Worm (Caenorhabditis elegans) whole organism, L4 larva: ENCODE results near the gene ttr-17.

Experiments
- F26F4.8 ChIP-seq: fragments of 200-800 bp; sonication (Bioruptor generic); conservative IDR thresholded peaks from 2 replicates; pipeline ENCODE4 v1.3.6; 2022; ENCODE audit warnings: missing genetic modification characterization, missing compliant biosample characterization
- Y5F2A.4 ChIP-seq: fragments of 200-800 bp; sonication (Bioruptor generic); optimal IDR thresholded peaks from 2 replicates; lab custom pipeline; 2018; ENCODE audit warnings: mild to moderate bottlenecking, missing genetic modification characterization, missing compliant biosample characterization
- aly-2 ChIP-seq: sonication (generic microtip); optimal IDR thresholded peaks from 2 replicates; lab custom pipeline; 2018; ENCODE audit warnings: missing biosample characterization, missing genetic modification characterization
- ces-1 ChIP-seq: fragments of 150-350 bp; sonication (generic microtip); optimal IDR thresholded peaks from 4 replicates; lab custom pipeline; 2014; ENCODE audit warnings: missing biosample characterization, missing genetic modification reagents, missing genetic modification characterization
- dpl-1 ChIP-seq: fragments of 150-350 bp; optimal IDR thresholded peaks from 2 replicates; lab custom pipeline; 2014; ENCODE audit warnings: missing biosample characterization, missing genetic modification reagents, missing genetic modification characterization
- mdl-1 ChIP-seq, 2 experiments: fragments of 150-350 bp in 1 of 2; sonication (generic microtip) in 1 of 2; optimal IDR thresholded peaks; 2 replicates each; lab custom pipeline; 2014 to 2017; ENCODE audit warnings: missing biosample characterization in 2 of 2, missing genetic modification characterization in 2 of 2
- nhr-10 ChIP-seq: fragments of 150-350 bp; optimal IDR thresholded peaks from 2 replicates; lab custom pipeline; 2014; ENCODE audit warnings: missing biosample characterization, missing genetic modification characterization
- pha-4 ChIP-seq, 2 experiments: fragments of 150-350 bp in 1 of 2; fragments of 200-800 bp in 1 of 2; sonication (Bioruptor generic) in 1 of 2; IDR thresholded peaks in 1 of 2; optimal IDR thresholded peaks in 1 of 2; 2 replicates each; pipeline versions ENCODE4 v1.3.6 to Lab custom; 2014 to 2022; ENCODE audit warnings: missing genetic modification characterization in 2 of 2, missing genetic modification reagents in 2 of 2, missing biosample characterization in 1 of 2, missing compliant biosample characterization in 1 of 2
- skn-1 ChIP-seq: fragments of 150-350 bp; optimal IDR thresholded peaks from 2 replicates; lab custom pipeline; 2014; ENCODE audit warnings: missing biosample characterization, missing genetic modification characterization
- unc-62 ChIP-seq, 3 experiments: fragments of 150-350 bp in 1 of 3; sonication (generic microtip); optimal IDR thresholded peaks in 2 of 3; peaks in 1 of 3; 1 replicate in 1 of 3; 2 replicates in 2 of 3; lab custom pipeline; 2014 to 2017; ENCODE audit warnings: missing biosample characterization in 3 of 3, missing genetic modification characterization in 3 of 3, missing genetic modification reagents in 3 of 3, missing genotype in 1 of 3
- zag-1 ChIP-seq: fragments of 150-350 bp; optimal IDR thresholded peaks from 2 replicates; lab custom pipeline; 2014; ENCODE audit warnings: missing biosample characterization, missing genetic modification characterization

ce11 chrIV:11038665-11039064, 28.2 kb downstream of the ttr-17 start:
- TF ChIP-seq unc-62 (GFP tag; optimal IDR thresholded peaks at IDR 0.05 in 1 of 2; lab: Kevin White, UChicago): no peak
- TF ChIP-seq unc-62 (tag; optimal IDR thresholded peaks at IDR 0.05; lab: Kevin White, UChicago): no peak
- no peak for TF ChIP-seq pha-4 (GFP tag; IDR thresholded peaks at IDR 0.05; lab: Robert Waterston, UW)
- no peak for TF ChIP-seq pha-4 (tag; optimal IDR thresholded peaks at IDR 0.05; lab: Kevin White, UChicago)
- TF ChIP-seq dpl-1 (GFP tag; lab: Kevin White, UChicago): no peak
- no peak for TF ChIP-seq F26F4.8 (GFP tag; lab: Robert Waterston, UW)
- no peak for TF ChIP-seq aly-2
- no peak for TF ChIP-seq ces-1 (GFP tag; lab: Kevin White, UChicago)
- TF ChIP-seq mdl-1 (tag; optimal IDR thresholded peaks at IDR 0.05; lab: Kevin White, UChicago): no peak
- no peak for TF ChIP-seq zag-1
- no peak for TF ChIP-seq nhr-10 (tag; lab: Kevin White, UChicago)
- no peak for TF ChIP-seq Y5F2A.4 (GFP tag; lab: Kevin White, UChicago)
- TF ChIP-seq skn-1: no peak
